ENCODE assay signal across 4 worm cellular contexts in the genomic region with DNA sequence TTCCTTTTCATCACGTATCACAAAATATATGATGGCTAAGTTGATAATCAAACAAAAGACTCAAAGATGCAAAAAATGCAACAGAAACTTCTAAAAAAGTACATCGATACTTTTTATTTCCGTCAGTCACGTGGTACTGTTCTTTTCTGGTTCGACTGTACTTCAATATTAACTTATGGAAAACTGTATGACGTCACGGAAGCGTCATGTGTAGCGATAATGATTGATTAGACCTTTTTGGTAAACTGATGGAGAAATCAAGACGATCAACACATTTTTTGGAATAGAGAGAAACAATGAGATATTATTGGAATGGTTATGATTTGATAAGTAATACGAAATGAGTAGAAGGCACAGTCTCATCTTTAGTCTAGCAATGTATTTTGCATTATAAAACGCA.
TF ChIP-seq lines count a peak whose summit lies in the region.

No protein-coding gene starts in this region.

TF ChIP-seq in whole organism, L1 larva, 84 proteins besides CTCF, POLR2A, EP300 and RAD21 (continued from another document):
- peak; percentile 51 for TF ChIP-seq snu-23 (GFP tag; optimal IDR thresholded peaks at IDR 0.05; lab: Kevin White, UChicago)
- no peak for TF ChIP-seq hlh-4 (tag; optimal IDR thresholded peaks at IDR 0.05; lab: Kevin White, UChicago)
- peak in 1 of 2 experiments; percentile 43 for TF ChIP-seq lsy-2 (tag; optimal IDR thresholded peaks at IDR 0.05; lab: Kevin White, UChicago)

TF ChIP-seq in whole organism, L2 larva, 48 proteins besides CTCF, POLR2A, EP300 and RAD21 (continued from another document):
- peak; percentile 73 for TF ChIP-seq blmp-1 (tag; optimal IDR thresholded peaks at IDR 0.05; lab: Kevin White, UChicago; ENCODE audit: insufficient read depth)
- no peak for TF ChIP-seq alr-1 (tag; optimal IDR thresholded peaks at IDR 0.05; lab: Kevin White, UChicago)

TF ChIP-seq in whole organism, L3 larva, 47 proteins besides CTCF, POLR2A, EP300 and RAD21 (continued from another document):
- TF ChIP-seq nhr-11 (tag; optimal IDR thresholded peaks at IDR 0.05; lab: Kevin White, UChicago): no peak
- no peak for TF ChIP-seq egl-5 (tag; optimal IDR thresholded peaks at IDR 0.05; lab: Kevin White, UChicago)
- no peak for TF ChIP-seq unc-62 (GFP tag; optimal IDR thresholded peaks at IDR 0.05; lab: Kevin White, UChicago)
- TF ChIP-seq elt-2 (tag; optimal IDR thresholded peaks at IDR 0.05; lab: Kevin White, UChicago): no peak
- TF ChIP-seq ceh-16 (tag; optimal IDR thresholded peaks at IDR 0.05; lab: Kevin White, UChicago): no peak
- TF ChIP-seq elt-1 (tag; optimal IDR thresholded peaks at IDR 0.05; lab: Kevin White, UChicago): no peak
- TF ChIP-seq unc-39 (tag; optimal IDR thresholded peaks at IDR 0.05; lab: Kevin White, UChicago): no peak
- no peak for TF ChIP-seq zag-1 (tag; optimal IDR thresholded peaks at IDR 0.05; lab: Kevin White, UChicago)
- no peak for TF ChIP-seq nhr-77 (tag; optimal IDR thresholded peaks at IDR 0.05; lab: Kevin White, UChicago)
- TF ChIP-seq aly-2 (tag; optimal IDR thresholded peaks at IDR 0.05; lab: Kevin White, UChicago): no peak
- no peak for TF ChIP-seq ZK546.5 (tag; optimal IDR thresholded peaks at IDR 0.05; lab: Kevin White, UChicago)
- peak in 1 of 3 experiments; percentile 41 for TF ChIP-seq elt-3 (tag; optimal IDR thresholded peaks at IDR 0.05; lab: Kevin White, UChicago)

TF ChIP-seq in whole organism, L4 larva, 104 proteins besides CTCF, POLR2A, EP300 and RAD21 (continued from another document):
- TF ChIP-seq aly-2 (tag; optimal IDR thresholded peaks at IDR 0.05; lab: Kevin White, UChicago) (no peak), nhr-11 (tag; optimal IDR thresholded peaks at IDR 0.05; lab: Kevin White, UChicago) (no peak), dpl-1 (GFP tag; optimal IDR thresholded peaks at IDR 0.05; lab: Kevin White, UChicago) (no peak), lin-38 (GFP tag; IDR thresholded peaks at IDR 0.05; lab: Robert Waterston, UW) (no peak), lir-3 (tag; optimal IDR thresholded peaks at IDR 0.05; lab: Kevin White, UChicago) (no peak), nhr-10 (tag; optimal IDR thresholded peaks at IDR 0.05; lab: Kevin White, UChicago) (no peak), R02D3.7 (tag; optimal IDR thresholded peaks at IDR 0.05; lab: Kevin White, UChicago) (no peak), D1046.2 (GFP tag; IDR thresholded peaks at IDR 0.05; lab: Robert Waterston, UW) (no peak), arid-1 (GFP tag; conservative IDR thresholded peaks at IDR 0.05; lab: Robert Waterston, UW) (no peak), zip-11 (GFP tag; IDR thresholded peaks at IDR 0.05; lab: Robert Waterston, UW) (no peak), tag-97 (GFP tag; IDR thresholded peaks at IDR 0.05; lab: Robert Waterston, UW) (no peak), Y5F2A.4 (GFP tag; optimal IDR thresholded peaks at IDR 0.05; lab: Kevin White, UChicago) (no peak), nhr-28 (tag; optimal IDR thresholded peaks at IDR 0.05; lab: Kevin White, UChicago) (peak; percentile 68), zfp-2 (tag; optimal IDR thresholded peaks at IDR 0.05; lab: Kevin White, UChicago) (no peak)
